Worm (Caenorhabditis elegans): Measurements from ENCODE around the gene chl-1.
A peak's percentile ranks its signal among the peaks of the same experiment; 100 is the strongest.

chl-1 gene

ce11 chrIII:10383804-10384203, 21.2 kb downstream of the chl-1 start:
- TF ChIP-seq aha-1 (tag) (peak; percentile 91), zfp-2 (tag; optimal IDR thresholded peaks at IDR 0.05) (no peak), mdt-29 (GFP tag; IDR thresholded peaks at IDR 0.05) (no peak)

- no peak for TF ChIP-seq zip-11 (GFP tag; IDR thresholded peaks at IDR 0.05)
- TF ChIP-seq aha-1 (tag): peak; percentile 38
Observed at ce11 chrIII:10381473-10381872, 23.6 kb downstream of the chl-1 start, which contains the start of gene C38H2.2. Gene C38H2.2 (plus strand): TSS chrIII:10381773.

ce11 chrIII:10380640-10381039, 24.4 kb downstream of the chl-1 start:
- TF ChIP-seq dpl-1 (GFP tag; optimal IDR thresholded peaks at IDR 0.05): no peak
- TF ChIP-seq unc-39 (tag; optimal IDR thresholded peaks at IDR 0.05): no peak
- TF ChIP-seq lsy-2 (tag; optimal IDR thresholded peaks at IDR 0.05): peak in 1 of 2 experiments; percentile 53
- TF ChIP-seq zag-1 (tag; optimal IDR thresholded peaks at IDR 0.05): no peak
- TF ChIP-seq hif-1 (tag; optimal IDR thresholded peaks at IDR 0.05): peak in 1 of 2 experiments; percentile 66
- TF ChIP-seq dmd-9 (GFP tag; IDR thresholded peaks at IDR 0.05): no peak
- peak; percentile 69 for TF ChIP-seq nhr-28 (tag; optimal IDR thresholded peaks at IDR 0.05)
- peak; percentile 8 for TF ChIP-seq hlh-30 (tag; optimal IDR thresholded peaks at IDR 0.05; ENCODE audit: insufficient read depth)
- peak; percentile 14 for TF ChIP-seq dve-1 (tag; optimal IDR thresholded peaks at IDR 0.05; ENCODE audit: insufficient read depth)
- TF ChIP-seq hmg-1.1 (GFP tag; IDR thresholded peaks at IDR 0.05): peak; percentile 37; the same call in 1 of the 2 replicates
- no peak for TF ChIP-seq snpc-1.2 (GFP tag; IDR thresholded peaks at IDR 0.05)
- TF ChIP-seq ceh-44 (GFP tag; IDR thresholded peaks at IDR 0.05): no peak
- no peak for TF ChIP-seq snpc-4 (tag; optimal IDR thresholded peaks at IDR 0.05)
- TF ChIP-seq mep-1 (tag; optimal IDR thresholded peaks at IDR 0.05): peak; percentile 30
- TF ChIP-seq daf-16 (GFP tag; optimal IDR thresholded peaks at IDR 0.05): no peak
- no peak for TF ChIP-seq daf-16 (tag; optimal IDR thresholded peaks at IDR 0.05)
- peak; percentile 17 for TF ChIP-seq mes-2 (tag; optimal IDR thresholded peaks at IDR 0.05; ENCODE audit: poor library complexity, severe bottlenecking)
- peak; percentile 17 for TF ChIP-seq nhr-6 (tag; optimal IDR thresholded peaks at IDR 0.05)

- TF ChIP-seq attf-4 (tag; optimal IDR thresholded peaks at IDR 0.05) (no peak), daf-16 (GFP tag; optimal IDR thresholded peaks at IDR 0.05) (no peak), daf-16 (tag; optimal IDR thresholded peaks at IDR 0.05) (peak; percentile 12), lsy-2 (tag; optimal IDR thresholded peaks at IDR 0.05) (no peak), unc-62 (GFP tag; optimal IDR thresholded peaks at IDR 0.05 in 1 of 2) (peak in 1 of 2 experiments; percentile 15), unc-62 (tag; optimal IDR thresholded peaks at IDR 0.05) (no peak), aha-1 (tag) (peak; percentile 44)
Observed at ce11 chrIII:10379632-10380031, 25.4 kb downstream of the chl-1 start.

- TF ChIP-seq lsy-2 (tag; optimal IDR thresholded peaks at IDR 0.05) (no peak), Y5F2A.4 (GFP tag; optimal IDR thresholded peaks at IDR 0.05) (no peak), aha-1 (tag) (no peak), hmg-1.1 (GFP tag; IDR thresholded peaks at IDR 0.05) (no peak), snpc-1.2 (GFP tag; IDR thresholded peaks at IDR 0.05) (no peak), unc-39 (tag; optimal IDR thresholded peaks at IDR 0.05) (no peak), ceh-20 (GFP tag; IDR thresholded peaks at IDR 0.05) (no peak), daf-8 (GFP tag; IDR thresholded peaks at IDR 0.05) (no peak), T26A8.4 (GFP tag; IDR thresholded peaks at IDR 0.05) (no peak), ceh-32 (tag; optimal IDR thresholded peaks at IDR 0.05; ENCODE audit: poor library complexity) (no peak), snpc-4 (tag; optimal IDR thresholded peaks at IDR 0.05) (no peak), Y48G9A.11 (GFP tag; IDR thresholded peaks at IDR 0.05) (no peak), ztf-11 (tag; optimal IDR thresholded peaks at IDR 0.05) (no peak), nhr-10 (tag; optimal IDR thresholded peaks at IDR 0.05) (no peak), saeg-2 (GFP tag; IDR thresholded peaks at IDR 0.05) (no peak), hlh-11 (tag; optimal IDR thresholded peaks at IDR 0.05) (peak; percentile 35), madf-9 (GFP tag; conservative IDR thresholded peaks at IDR 0.05) (no peak), dmd-9 (GFP tag; IDR thresholded peaks at IDR 0.05) (no peak), dmd-8 (GFP tag; IDR thresholded peaks at IDR 0.05) (no peak), ceh-82 (tag; optimal IDR thresholded peaks at IDR 0.05) (no peak), R02D3.7 (tag; optimal IDR thresholded peaks at IDR 0.05) (no peak), vab-7 (GFP tag; IDR thresholded peaks at IDR 0.05) (no peak), mdt-29 (GFP tag; IDR thresholded peaks at IDR 0.05) (no peak), ztf-7 (tag; optimal IDR thresholded peaks at IDR 0.05) (no peak), D1046.2 (GFP tag; IDR thresholded peaks at IDR 0.05) (no peak), rbr-2 (tag; optimal IDR thresholded peaks at IDR 0.05) (no peak), ceh-28 (tag; optimal IDR thresholded peaks at IDR 0.05) (no peak), F26F4.8 (GFP tag; conservative IDR thresholded peaks at IDR 0.05) (no peak)
Observed at ce11 chrIII:10378899-10379298, 26.1 kb downstream of the chl-1 start.
